Fruit fly (Drosophila melanogaster): ENCODE data around the gene Gs1.

The Gs1 gene

DNA sequence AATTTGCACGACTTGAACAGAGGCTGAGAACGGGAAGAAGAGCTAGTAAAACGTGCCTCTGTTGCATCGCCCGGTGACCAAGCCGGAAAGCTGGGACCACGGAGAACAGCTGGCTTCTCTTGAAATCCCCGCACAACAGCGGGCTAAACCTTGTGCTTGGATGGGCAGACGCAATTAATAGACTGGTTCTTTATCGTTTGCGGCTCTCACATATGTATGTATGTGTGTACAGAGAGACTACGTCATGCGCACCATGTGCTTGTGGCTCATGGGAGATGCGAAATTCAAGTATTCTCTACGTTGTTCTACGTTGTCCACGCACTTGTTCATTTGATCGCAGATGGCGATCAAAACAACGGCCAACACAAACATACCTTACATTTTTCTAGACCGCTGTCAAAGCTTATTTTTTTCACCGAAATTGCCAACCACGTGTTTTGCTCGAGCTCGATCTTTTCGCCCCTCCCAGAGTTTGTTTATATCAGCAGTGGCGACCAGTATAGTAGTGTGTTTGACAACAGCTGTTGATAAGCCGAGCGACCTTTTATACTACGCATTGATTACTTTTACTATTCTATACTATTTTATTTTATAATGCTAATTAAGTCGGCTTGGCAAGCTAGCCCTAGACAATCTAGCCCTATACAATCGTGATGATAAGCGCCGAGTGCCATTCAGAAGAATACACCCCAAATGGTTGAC, 22.6 kb upstream of the Gs1 start (continued):
- TF ChIP-seq CG2120 (GFP tag; optimal IDR thresholded peaks at IDR 0.05) (peak; percentile 19), CG5953 (GFP tag; IDR thresholded peaks at IDR 0.05) (no peak), Fer3 (tag; optimal IDR thresholded peaks at IDR 0.05) (no peak), Dfd (GFP tag; optimal IDR thresholded peaks at IDR 0.05) (no peak), br (optimal IDR thresholded peaks at IDR 0.05) (no peak), MBD-R2 (GFP tag; IDR thresholded peaks at IDR 0.05) (peak; percentile 13; the same call in 1 of the 2 replicates), CG15514 (GFP tag; optimal IDR thresholded peaks at IDR 0.05) (peak; percentile 82), cg (GFP tag; optimal IDR thresholded peaks at IDR 0.05) (peak; percentile 67), CG8944 (GFP tag; optimal IDR thresholded peaks at IDR 0.05) (no peak), Rx (GFP tag; IDR thresholded peaks at IDR 0.05) (no peak), Nf-YA (GFP tag; IDR thresholded peaks at IDR 0.05) (no peak), caup (GFP tag; optimal IDR thresholded peaks at IDR 0.05; ENCODE audit: severe bottlenecking) (no peak), BEAF-32 (GFP tag; optimal IDR thresholded peaks at IDR 0.05) (no peak), CG9437 (GFP tag; optimal IDR thresholded peaks at IDR 0.05) (peak; percentile 41), fd3F (GFP tag; optimal IDR thresholded peaks at IDR 0.05) (no peak), Xrp1 (GFP tag; IDR thresholded peaks at IDR 0.05) (no peak), Dip2 (GFP tag; IDR thresholded peaks at IDR 0.05) (no peak), dimm (GFP tag; IDR thresholded peaks at IDR 0.05) (no peak), HLH3B (GFP tag; IDR thresholded peaks at IDR 0.05) (no peak), CG6813 (GFP tag; optimal IDR thresholded peaks at IDR 0.05) (no peak), crp (GFP tag; optimal IDR thresholded peaks at IDR 0.05) (peak in 1 of 2 experiments; percentile 8), hkb (optimal IDR thresholded peaks at IDR 0.05) (no peak), hkb (GFP tag; IDR thresholded peaks at IDR 0.05) (no peak), bcd (GFP tag; optimal IDR thresholded peaks at IDR 0.05) (no peak), insv (GFP tag; optimal IDR thresholded peaks at IDR 0.05) (no peak), CG17359 (tag; optimal IDR thresholded peaks at IDR 0.05) (no peak), dm (GFP tag; optimal IDR thresholded peaks at IDR 0.05) (peak; percentile 87), CG15601 (tag; optimal IDR thresholded peaks at IDR 0.05) (no peak), Ssrp (tag; optimal IDR thresholded peaks at IDR 0.05) (no peak), toy (GFP tag; IDR thresholded peaks at IDR 0.05) (no peak), stwl (tag; optimal IDR thresholded peaks at IDR 0.05) (no peak), sob (GFP tag; IDR thresholded peaks at IDR 0.05) (0 out of 2 replicates have a peak, but pooled peaks have one; percentile 5), pho (GFP tag; optimal IDR thresholded peaks at IDR 0.05) (no peak), NC2α (GFP tag; optimal IDR thresholded peaks at IDR 0.05) (no peak), grau (tag; optimal IDR thresholded peaks at IDR 0.05) (no peak), pum (GFP tag; optimal IDR thresholded peaks at IDR 0.05) (no peak), CG9215 (GFP tag; IDR thresholded peaks at IDR 0.05) (no peak), CG1233 (GFP tag; optimal IDR thresholded peaks at IDR 0.05) (no peak), sna (GFP tag; IDR thresholded peaks at IDR 0.05; ENCODE audit: partially characterized antibody) (no peak), Meics (GFP tag; optimal IDR thresholded peaks at IDR 0.05) (no peak), Xbp1 (GFP tag; optimal IDR thresholded peaks at IDR 0.05) (no peak), sim (GFP tag; IDR thresholded peaks at IDR 0.05) (no peak), Lim3 (GFP tag; IDR thresholded peaks at IDR 0.05) (no peak), Ada2b (GFP tag; IDR thresholded peaks at IDR 0.05) (no peak), CG31224 (GFP tag; IDR thresholded peaks at IDR 0.05) (no peak), CG1024 (GFP tag; IDR thresholded peaks at IDR 0.05) (no peak), CG3995 (GFP tag; optimal IDR thresholded peaks at IDR 0.05) (no peak), CG11504 (tag; optimal IDR thresholded peaks at IDR 0.05) (no peak), nom (GFP tag; optimal IDR thresholded peaks at IDR 0.05) (peak; percentile 34), Mad (GFP tag; optimal IDR thresholded peaks at IDR 0.05) (no peak), cwo (GFP tag; optimal IDR thresholded peaks at IDR 0.05) (peak; percentile 86)

Data from whole organism, embryonic.